Fruit fly (Drosophila melanogaster) S2 (cell line): Measurements from ENCODE around the gene Nelf-A.

Experiments used
- CG8478 ChIP-seq: fragments of >200 bp; optimal IDR thresholded peaks from 2 replicates; lab custom pipeline; 2018
- CTCF ChIP-seq, 2 experiments: fragments of >200 bp; optimal IDR thresholded peaks; 2 replicates each; lab custom pipeline; 2018

The Nelf-A gene

dm6 chr3R:21223453-21224057, at the start of gene Nelf-A, which contains the start of gene CG3337:
Gene Nelf-A (plus strand): TSS chr3R:21223704.
Gene CG3337 (minus strand): TSS chr3R:21223584.
- TF ChIP-seq CG8478 (lab: Kevin White, UChicago) (no peak), CTCF (optimal IDR thresholded peaks at IDR 0.05; lab: Kevin White, UChicago) (peak; percentile 96 to 98)

- TF ChIP-seq CG8478 (lab: Kevin White, UChicago) (no peak), CTCF (optimal IDR thresholded peaks at IDR 0.05; lab: Kevin White, UChicago) (no peak)
Measured at dm6 chr3R:21176663-21177145, 46.8 kb upstream of the Nelf-A start.

dm6 chr3R:21179592-21180390, 43.7 kb upstream of the Nelf-A start:
- TF ChIP-seq CTCF (optimal IDR thresholded peaks at IDR 0.05; lab: Kevin White, UChicago) = peak; percentile 93 to 97
- TF ChIP-seq CG8478 (lab: Kevin White, UChicago) = no peak

dm6 chr3R:21180391-21180796, 43.1 kb upstream of the Nelf-A start:
- no peak for TF ChIP-seq CG8478 (lab: Kevin White, UChicago)
- no peak for TF ChIP-seq CTCF (optimal IDR thresholded peaks at IDR 0.05; lab: Kevin White, UChicago)

- TF ChIP-seq CG8478 (lab: Kevin White, UChicago) = no peak
- no peak for TF ChIP-seq CTCF (optimal IDR thresholded peaks at IDR 0.05; lab: Kevin White, UChicago)
Measured at dm6 chr3R:21181957-21182356, 41.5 kb upstream of the Nelf-A start.

- no peak for TF ChIP-seq CG8478 (lab: Kevin White, UChicago)
- TF ChIP-seq CTCF (optimal IDR thresholded peaks at IDR 0.05; lab: Kevin White, UChicago) = peak; percentile 84 to 95
Measured at dm6 chr3R:21184373-21185132, 39.0 kb upstream of the Nelf-A start.

- TF ChIP-seq CTCF (optimal IDR thresholded peaks at IDR 0.05; lab: Kevin White, UChicago) = no peak
- TF ChIP-seq CG8478 (lab: Kevin White, UChicago) = no peak
Measured at dm6 chr3R:21185655-21186054, 37.8 kb upstream of the Nelf-A start.

- TF ChIP-seq CTCF (optimal IDR thresholded peaks at IDR 0.05; lab: Kevin White, UChicago) (no peak), CG8478 (lab: Kevin White, UChicago) (no peak)
Measured at dm6 chr3R:21186606-21187393, 36.7 kb upstream of the Nelf-A start.

- TF ChIP-seq CG8478 (lab: Kevin White, UChicago) = no peak
- no peak for TF ChIP-seq CTCF (optimal IDR thresholded peaks at IDR 0.05; lab: Kevin White, UChicago)
Measured at dm6 chr3R:21187394-21188392, 35.8 kb upstream of the Nelf-A start.

- no peak for TF ChIP-seq CTCF (optimal IDR thresholded peaks at IDR 0.05; lab: Kevin White, UChicago)
- no peak for TF ChIP-seq CG8478 (lab: Kevin White, UChicago)
Measured at dm6 chr3R:21188540-21189276, 34.8 kb upstream of the Nelf-A start.

- TF ChIP-seq CTCF (optimal IDR thresholded peaks at IDR 0.05; lab: Kevin White, UChicago) (no peak), CG8478 (lab: Kevin White, UChicago) (no peak)
Measured at dm6 chr3R:21189520-21190180, 33.9 kb upstream of the Nelf-A start.
